Worm (Caenorhabditis elegans) whole organism, midembryonic: ENCODE data around the gene ZK666.4.
"Not testable (repeated sequence)": the region's sequence is repeated elsewhere in the genome, so short reads cannot be mapped to it uniquely, and the experiment has no call there.

Experiments
- T22C8.4 ChIP-seq: fragments of 200-800 bp; sonication (Bioruptor generic); IDR thresholded peaks from 2 replicates; pipeline ENCODE4 v1.3.6; 2022; ENCODE audit warnings: missing genetic modification characterization, missing compliant biosample characterization
- cog-1 ChIP-seq: sonication (generic microtip); optimal IDR thresholded peaks from 2 replicates; lab custom pipeline; 2016; ENCODE audit warnings: missing genetic modification characterization, missing compliant biosample characterization
- flt-1 ChIP-seq: fragments of 200-800 bp; sonication (Bioruptor generic); IDR thresholded peaks from 2 replicates; pipeline ENCODE4 v1.3.6; 2022; ENCODE audit warnings: missing genetic modification characterization, missing compliant biosample characterization
- klf-2 ChIP-seq: fragments of 200-800 bp; sonication (Bioruptor generic); conservative IDR thresholded peaks from 2 replicates; pipeline ENCODE4 v1.3.6; 2022; ENCODE audit warnings: missing genetic modification reagents, missing genetic modification characterization, missing compliant biosample characterization
- med-1 ChIP-seq: sonication (generic microtip); optimal IDR thresholded peaks from 2 replicates; lab custom pipeline; 2017; ENCODE audit warnings: missing genetic modification characterization, mild to moderate bottlenecking, missing compliant biosample characterization, antibody characterized with exemption, missing genetic modification reagents; ENCODE audit not compliant: insufficient read depth
- ref-1 ChIP-seq: fragments of 200-800 bp; sonication (Bioruptor generic); conservative IDR thresholded peaks from 2 replicates; pipeline ENCODE4 v1.3.6; 2022; ENCODE audit warnings: missing genetic modification reagents, missing genetic modification characterization, missing compliant biosample characterization
- tab-1 ChIP-seq: fragments of 200-800 bp; sonication (Bioruptor generic); IDR thresholded peaks from 2 replicates; pipeline ENCODE4 v1.3.6; 2022; ENCODE audit warnings: missing genetic modification characterization, missing compliant biosample characterization
- ztf-23 ChIP-seq: fragments of 200-800 bp; sonication (Bioruptor generic); IDR thresholded peaks from 2 replicates; pipeline ENCODE4 v1.3.6; 2022; ENCODE audit warnings: missing genetic modification reagents, missing genetic modification characterization, missing compliant biosample characterization
- ztf-29 ChIP-seq: fragments of 200-800 bp; sonication (Bioruptor generic); IDR thresholded peaks from 2 replicates; pipeline ENCODE4 v1.3.6; 2022; ENCODE audit warnings: missing genetic modification reagents, missing genetic modification characterization, missing compliant biosample characterization

The ZK666.4 gene

ce11 chrII:10476959-10477358 is at the start of gene ZK666.4:
Gene ZK666.4, plus strand, starts transcription at chrII:10477259.
- TF ChIP-seq ref-1 (GFP tag; lab: Robert Waterston, UW) = no peak

ce11 chrII:10435836-10436235 is 41.2 kb upstream of the ZK666.4 start, which contains the start of gene cut-4:
Gene cut-4, plus strand, starts transcription at chrII:10436136.
- TF ChIP-seq T22C8.4 (GFP tag; lab: Robert Waterston, UW) = no peak
- no peak for TF ChIP-seq ztf-23 (GFP tag; lab: Robert Waterston, UW)
- no peak for TF ChIP-seq flt-1 (GFP tag; lab: Robert Waterston, UW)
- TF ChIP-seq tab-1 (GFP tag; lab: Robert Waterston, UW) = no peak
- TF ChIP-seq med-1 (GFP tag; lab: Kevin White, UChicago) = no peak

- no peak for TF ChIP-seq ztf-29 (GFP tag; lab: Robert Waterston, UW)
Measured at ce11 chrII:10437840-10438239, 39.2 kb upstream of the ZK666.4 start.

- TF ChIP-seq tab-1 (GFP tag; lab: Robert Waterston, UW) (no peak), ztf-29 (GFP tag; lab: Robert Waterston, UW) (no peak), med-1 (GFP tag; lab: Kevin White, UChicago) (no peak), ref-1 (GFP tag; lab: Robert Waterston, UW) (no peak), T22C8.4 (GFP tag; lab: Robert Waterston, UW) (no peak), klf-2 (no peak), flt-1 (GFP tag; lab: Robert Waterston, UW) (no peak), ztf-23 (GFP tag; lab: Robert Waterston, UW) (no peak), cog-1 (no peak)
Measured at ce11 chrII:10439976-10440375, 37.1 kb upstream of the ZK666.4 start, which contains the start of gene E04D5.4. Gene E04D5.4, plus strand, starts transcription at chrII:10440276.

ce11 chrII:10442846-10443245 is 34.2 kb upstream of the ZK666.4 start, which contains the start of gene ZK673.1:
Gene ZK673.1, plus strand, starts transcription at chrII:10443146.
- TF ChIP-seq med-1 (GFP tag; lab: Kevin White, UChicago); tab-1 (GFP tag; lab: Robert Waterston, UW); ztf-29 (GFP tag; lab: Robert Waterston, UW): not testable (repeated sequence)

- TF ChIP-seq ztf-29 (GFP tag; lab: Robert Waterston, UW) (no peak), ref-1 (GFP tag; lab: Robert Waterston, UW) (no peak), ztf-23 (GFP tag; lab: Robert Waterston, UW) (no peak), cog-1 (no peak), tab-1 (GFP tag; lab: Robert Waterston, UW) (no peak), T22C8.4 (GFP tag; lab: Robert Waterston, UW) (no peak), flt-1 (GFP tag; lab: Robert Waterston, UW) (no peak), med-1 (GFP tag; lab: Kevin White, UChicago) (no peak), klf-2 (no peak)
Measured at ce11 chrII:10443898-10444297, 33.2 kb upstream of the ZK666.4 start.

ce11 chrII:10444971-10445707 is 31.9 kb upstream of the ZK666.4 start:
- no peak for TF ChIP-seq ref-1 (GFP tag; lab: Robert Waterston, UW)
- TF ChIP-seq cog-1 = no peak
- TF ChIP-seq T22C8.4 (GFP tag; lab: Robert Waterston, UW) = no peak
- no peak for TF ChIP-seq tab-1 (GFP tag; lab: Robert Waterston, UW)
- no peak for TF ChIP-seq klf-2
- no peak for TF ChIP-seq ztf-29 (GFP tag; lab: Robert Waterston, UW)
- no peak for TF ChIP-seq med-1 (GFP tag; lab: Kevin White, UChicago)

ce11 chrII:10445738-10446137 is 31.3 kb upstream of the ZK666.4 start:
- no peak for TF ChIP-seq ztf-29 (GFP tag; lab: Robert Waterston, UW)
- no peak for TF ChIP-seq ref-1 (GFP tag; lab: Robert Waterston, UW)
- TF ChIP-seq flt-1 (GFP tag; lab: Robert Waterston, UW) = no peak
- no peak for TF ChIP-seq ztf-23 (GFP tag; lab: Robert Waterston, UW)
- no peak for TF ChIP-seq med-1 (GFP tag; lab: Kevin White, UChicago)
- no peak for TF ChIP-seq klf-2
- TF ChIP-seq tab-1 (GFP tag; lab: Robert Waterston, UW) = no peak
- no peak for TF ChIP-seq cog-1
- no peak for TF ChIP-seq T22C8.4 (GFP tag; lab: Robert Waterston, UW)

ce11 chrII:10446300-10446699 is 30.8 kb upstream of the ZK666.4 start:
- TF ChIP-seq cog-1 = no peak

ce11 chrII:10446814-10447213 is 30.2 kb upstream of the ZK666.4 start:
- TF ChIP-seq ztf-29 (GFP tag; lab: Robert Waterston, UW) = no peak
- TF ChIP-seq ztf-23 (GFP tag; lab: Robert Waterston, UW) = no peak
- no peak for TF ChIP-seq tab-1 (GFP tag; lab: Robert Waterston, UW)
- TF ChIP-seq flt-1 (GFP tag; lab: Robert Waterston, UW) = no peak
- no peak for TF ChIP-seq med-1 (GFP tag; lab: Kevin White, UChicago)
